Worm (Caenorhabditis elegans) whole organism, young adult: ENCODE measurements around the gene K12H6.2.
A peak's percentile ranks its signal among the peaks of the same experiment; 100 is the strongest.

Experiments used
- B0019.2 ChIP-seq: fragments of 200-800 bp; sonication (Bioruptor generic); conservative IDR thresholded peaks from 2 replicates; pipeline ENCODE4 v1.3.6; 2022; ENCODE audit warnings: missing genetic modification reagents, missing genetic modification characterization, missing compliant biosample characterization
- B0261.1 ChIP-seq: sonication (generic microtip); optimal IDR thresholded peaks from 2 replicates; lab custom pipeline; 2016; ENCODE audit warnings: mild to moderate bottlenecking, missing genetic modification characterization, moderate library complexity, missing compliant biosample characterization
- B0336.3 ChIP-seq: fragments of 200-800 bp; sonication (Bioruptor generic); IDR thresholded peaks from 2 replicates; pipeline ENCODE4 v1.3.6; 2022; ENCODE audit warnings: missing genetic modification characterization, missing compliant biosample characterization
- C17E4.6 ChIP-seq: fragments of 200-800 bp; sonication (Bioruptor generic); IDR thresholded peaks from 2 replicates; pipeline ENCODE4 v1.3.6; 2022; ENCODE audit warnings: missing genetic modification reagents, missing genetic modification characterization, missing compliant biosample characterization
- F10E7.11 ChIP-seq: sonication (generic microtip); optimal IDR thresholded peaks from 2 replicates; lab custom pipeline; 2017; ENCODE audit warnings: mild to moderate bottlenecking, missing genetic modification characterization, moderate library complexity, missing compliant biosample characterization
- F22D6.2 ChIP-seq: sonication (generic microtip); optimal IDR thresholded peaks from 2 replicates; lab custom pipeline; 2016; ENCODE audit warnings: mild to moderate bottlenecking, missing genetic modification characterization, missing compliant biosample characterization
- F33H1.4 ChIP-seq: fragments of 200-800 bp; sonication (Bioruptor generic); IDR thresholded peaks from 2 replicates; pipeline ENCODE4 v1.3.6; 2022; ENCODE audit warnings: missing genetic modification reagents, missing genetic modification characterization, missing compliant biosample characterization
- F37B4.10 ChIP-seq: fragments of 200-800 bp; sonication (Bioruptor generic); IDR thresholded peaks from 2 replicates; pipeline ENCODE4 v1.3.6; 2022; ENCODE audit warnings: missing genetic modification characterization, missing compliant biosample characterization
- F39B2.1 ChIP-seq: fragments of 200-800 bp; sonication (Bioruptor generic); IDR thresholded peaks from 2 replicates; pipeline ENCODE4 v1.3.6; 2022; ENCODE audit warnings: missing genetic modification reagents, missing genetic modification characterization, missing compliant biosample characterization
- F52B5.7 ChIP-seq: sonication (generic microtip); optimal IDR thresholded peaks from 2 replicates; lab custom pipeline; 2016; ENCODE audit warnings: mild to moderate bottlenecking, missing genetic modification characterization, missing compliant biosample characterization
- F55B11.4 ChIP-seq: sonication (generic microtip); optimal IDR thresholded peaks from 2 replicates; lab custom pipeline; 2016; ENCODE audit warnings: missing compliant biosample characterization, missing genetic modification characterization, borderline replicate concordance; ENCODE audit not compliant: insufficient read depth
- K11D2.4 ChIP-seq: fragments of 200-800 bp; sonication (Bioruptor generic); IDR thresholded peaks from 2 replicates; pipeline ENCODE4 v1.3.6; 2022; ENCODE audit warnings: missing genetic modification reagents, missing genetic modification characterization, missing compliant biosample characterization
- Y53F4B.3 ChIP-seq: fragments of 200-800 bp; sonication (Bioruptor generic); IDR thresholded peaks from 2 replicates; pipeline ENCODE4 v1.3.6; 2022; ENCODE audit warnings: missing genetic modification reagents, missing genetic modification characterization, missing compliant biosample characterization
- Y56A3A.18 ChIP-seq: fragments of 200-800 bp; sonication (Bioruptor generic); IDR thresholded peaks from 2 replicates; pipeline ENCODE4 v1.3.6; 2022; ENCODE audit warnings: missing genetic modification reagents, missing genetic modification characterization, missing compliant biosample characterization
- Y79H2A.3 ChIP-seq: fragments of 200-800 bp; sonication (Bioruptor generic); conservative IDR thresholded peaks from 2 replicates; pipeline ENCODE4 v1.3.6; 2022; ENCODE audit warnings: missing genetic modification reagents, missing genetic modification characterization, missing compliant biosample characterization
- Y95B8A.8 ChIP-seq: fragments of 200-800 bp; sonication (Bioruptor generic); IDR thresholded peaks from 2 replicates; pipeline ENCODE4 v1.3.6; 2022; ENCODE audit warnings: missing genetic modification reagents, missing genetic modification characterization, missing compliant biosample characterization
- athp-1 ChIP-seq: sonication (generic microtip); optimal IDR thresholded peaks from 2 replicates; lab custom pipeline; 2017; ENCODE audit warnings: mild to moderate bottlenecking, missing genetic modification characterization, missing compliant biosample characterization
- bed-1 ChIP-seq: fragments of 200-800 bp; sonication (Bioruptor generic); IDR thresholded peaks from 2 replicates; pipeline ENCODE4 v1.3.6; 2022; ENCODE audit warnings: missing genetic modification reagents, missing genetic modification characterization, missing compliant biosample characterization
- ceh-40 ChIP-seq: fragments of 200-800 bp; sonication (Bioruptor generic); IDR thresholded peaks from 2 replicates; pipeline ENCODE4 v1.3.6; 2022; ENCODE audit warnings: missing genetic modification characterization, missing compliant biosample characterization
- chd-7 ChIP-seq: sonication (generic microtip); optimal IDR thresholded peaks from 2 replicates; lab custom pipeline; 2016; ENCODE audit warnings: mild to moderate bottlenecking, missing genetic modification characterization, moderate library complexity, missing compliant biosample characterization
- die-1 ChIP-seq: sonication (generic microtip); optimal IDR thresholded peaks from 2 replicates; lab custom pipeline; 2016; ENCODE audit warnings: missing genotype, mild to moderate bottlenecking, missing genetic modification characterization, missing compliant biosample characterization
- dpff-1 ChIP-seq: sonication (generic microtip); optimal IDR thresholded peaks from 2 replicates; lab custom pipeline; 2017; ENCODE audit warnings: mild to moderate bottlenecking, missing genetic modification characterization, missing compliant biosample characterization
- gei-17 ChIP-seq: fragments of 200-800 bp; sonication (Bioruptor generic); optimal IDR thresholded peaks from 2 replicates; lab custom pipeline; 2018; ENCODE audit warnings: mild to moderate bottlenecking, missing genetic modification characterization, missing compliant biosample characterization
- him-1 ChIP-seq: sonication (generic microtip); optimal IDR thresholded peaks from 2 replicates; lab custom pipeline; 2016; ENCODE audit warnings: missing genotype, missing genetic modification reagents, missing genetic modification characterization, missing compliant biosample characterization
- hlh-12 ChIP-seq: sonication (generic microtip); optimal IDR thresholded peaks from 2 replicates; lab custom pipeline; 2016; ENCODE audit warnings: missing genetic modification characterization, missing compliant biosample characterization
- hlh-26 ChIP-seq: fragments of 200-800 bp; sonication (Bioruptor generic); conservative IDR thresholded peaks from 2 replicates; pipeline ENCODE4 v1.3.6; 2022; ENCODE audit warnings: missing genetic modification reagents, missing genetic modification characterization, missing compliant biosample characterization
- hmg-1.2 ChIP-seq: fragments of 200-800 bp; sonication (Bioruptor generic); IDR thresholded peaks from 2 replicates; pipeline ENCODE4 v1.3.6; 2022; ENCODE audit warnings: missing genetic modification reagents, missing genetic modification characterization, missing compliant biosample characterization
- hrde-1 ChIP-seq: sonication (generic microtip); optimal IDR thresholded peaks from 2 replicates; lab custom pipeline; 2016; ENCODE audit warnings: missing genetic modification characterization, mild to moderate bottlenecking, missing compliant biosample characterization, moderate library complexity, missing genotype, missing genetic modification reagents, borderline replicate concordance
- lin-40 ChIP-seq: sonication (generic microtip); optimal IDR thresholded peaks from 2 replicates; lab custom pipeline; 2016; ENCODE audit warnings: missing genetic modification characterization, mild to moderate bottlenecking, missing compliant biosample characterization, missing genotype, missing genetic modification reagents
- lir-1 ChIP-seq: fragments of 200-800 bp; sonication (Bioruptor generic); conservative IDR thresholded peaks from 2 replicates; pipeline ENCODE4 v1.3.6; 2022; ENCODE audit warnings: missing genetic modification reagents, missing genetic modification characterization, missing compliant biosample characterization
- lsl-1 ChIP-seq: fragments of 200-800 bp; sonication (Bioruptor generic); optimal IDR thresholded peaks from 2 replicates; lab custom pipeline; 2018; ENCODE audit warnings: mild to moderate bottlenecking, missing genetic modification characterization, moderate library complexity, missing compliant biosample characterization
- madf-3 ChIP-seq: fragments of 200-800 bp; sonication (Bioruptor generic); IDR thresholded peaks from 2 replicates; pipeline ENCODE4 v1.3.6; 2022; ENCODE audit warnings: missing genetic modification reagents, missing genetic modification characterization, missing compliant biosample characterization
- madf-8 ChIP-seq: fragments of 200-800 bp; sonication (Bioruptor generic); conservative IDR thresholded peaks from 2 replicates; pipeline ENCODE4 v1.3.6; 2022; ENCODE audit warnings: missing genetic modification reagents, missing genetic modification characterization, missing compliant biosample characterization
- mcd-1 ChIP-seq: fragments of 200-800 bp; sonication (Bioruptor generic); IDR thresholded peaks from 2 replicates; pipeline ENCODE4 v1.3.6; 2022; ENCODE audit warnings: missing genetic modification reagents, missing genetic modification characterization, missing compliant biosample characterization
- mxl-1 ChIP-seq: sonication (generic microtip); optimal IDR thresholded peaks from 2 replicates; lab custom pipeline; 2016; ENCODE audit warnings: missing genetic modification characterization, missing compliant biosample characterization
- nfya-2 ChIP-seq: fragments of 200-800 bp; sonication (Bioruptor generic); IDR thresholded peaks from 2 replicates; pipeline ENCODE4 v1.3.6; 2022; ENCODE audit warnings: missing genetic modification reagents, missing genetic modification characterization, missing compliant biosample characterization
- nhr-179 ChIP-seq: sonication (generic microtip); optimal IDR thresholded peaks from 2 replicates; lab custom pipeline; 2016; ENCODE audit warnings: mild to moderate bottlenecking, missing genetic modification characterization, missing compliant biosample characterization
- nhr-27 ChIP-seq: fragments of 200-800 bp; sonication (Bioruptor generic); optimal IDR thresholded peaks from 2 replicates; lab custom pipeline; 2018; ENCODE audit warnings: mild to moderate bottlenecking, missing genetic modification characterization, moderate library complexity, missing compliant biosample characterization
- sea-2 ChIP-seq: fragments of 200-800 bp; sonication (Bioruptor generic); IDR thresholded peaks from 2 replicates; pipeline ENCODE4 v1.3.6; 2022; ENCODE audit warnings: missing genetic modification characterization, missing compliant biosample characterization
- snpc-1.1 ChIP-seq: sonication (generic microtip); optimal IDR thresholded peaks from 2 replicates; lab custom pipeline; 2017; ENCODE audit warnings: missing genetic modification characterization, mild to moderate bottlenecking, missing compliant biosample characterization, antibody characterized with exemption, moderate library complexity, missing genotype, missing genetic modification reagents; ENCODE audit not compliant: insufficient read depth
- snpc-1.3 ChIP-seq: sonication (generic microtip); optimal IDR thresholded peaks from 2 replicates; lab custom pipeline; 2017; ENCODE audit warnings: missing genetic modification characterization, mild to moderate bottlenecking, missing compliant biosample characterization, antibody characterized with exemption, moderate library complexity, missing genotype, missing genetic modification reagents; ENCODE audit not compliant: insufficient read depth
- tbx-9 ChIP-seq: sonication (generic microtip); optimal IDR thresholded peaks from 2 replicates; lab custom pipeline; 2016; ENCODE audit warnings: borderline replicate concordance, missing genetic modification characterization, inconsistent platforms, missing compliant biosample characterization
- zfh-2 ChIP-seq: fragments of 200-800 bp; sonication (Bioruptor generic); conservative IDR thresholded peaks from 2 replicates; pipeline ENCODE4 v1.3.6; 2022; ENCODE audit warnings: missing genetic modification reagents, missing genetic modification characterization, missing compliant biosample characterization
- zim-3 ChIP-seq: sonication (generic microtip); optimal IDR thresholded peaks from 2 replicates; lab custom pipeline; 2017; ENCODE audit warnings: mild to moderate bottlenecking, missing genetic modification characterization, moderate library complexity, missing compliant biosample characterization
- ztf-18 ChIP-seq: sonication (generic microtip); optimal IDR thresholded peaks from 2 replicates; lab custom pipeline; 2016; ENCODE audit warnings: missing genotype, mild to moderate bottlenecking, missing genetic modification characterization, missing compliant biosample characterization
- ztf-26 ChIP-seq: sonication (generic microtip); optimal IDR thresholded peaks from 2 replicates; lab custom pipeline; 2017; ENCODE audit warnings: missing genetic modification characterization, missing compliant biosample characterization
- ztf-6 ChIP-seq: fragments of 200-800 bp; sonication (Bioruptor generic); IDR thresholded peaks from 2 replicates; pipeline ENCODE4 v1.3.6; 2022; ENCODE audit warnings: missing genetic modification reagents, missing genetic modification characterization, missing compliant biosample characterization

Gene K12H6.2

DNA sequence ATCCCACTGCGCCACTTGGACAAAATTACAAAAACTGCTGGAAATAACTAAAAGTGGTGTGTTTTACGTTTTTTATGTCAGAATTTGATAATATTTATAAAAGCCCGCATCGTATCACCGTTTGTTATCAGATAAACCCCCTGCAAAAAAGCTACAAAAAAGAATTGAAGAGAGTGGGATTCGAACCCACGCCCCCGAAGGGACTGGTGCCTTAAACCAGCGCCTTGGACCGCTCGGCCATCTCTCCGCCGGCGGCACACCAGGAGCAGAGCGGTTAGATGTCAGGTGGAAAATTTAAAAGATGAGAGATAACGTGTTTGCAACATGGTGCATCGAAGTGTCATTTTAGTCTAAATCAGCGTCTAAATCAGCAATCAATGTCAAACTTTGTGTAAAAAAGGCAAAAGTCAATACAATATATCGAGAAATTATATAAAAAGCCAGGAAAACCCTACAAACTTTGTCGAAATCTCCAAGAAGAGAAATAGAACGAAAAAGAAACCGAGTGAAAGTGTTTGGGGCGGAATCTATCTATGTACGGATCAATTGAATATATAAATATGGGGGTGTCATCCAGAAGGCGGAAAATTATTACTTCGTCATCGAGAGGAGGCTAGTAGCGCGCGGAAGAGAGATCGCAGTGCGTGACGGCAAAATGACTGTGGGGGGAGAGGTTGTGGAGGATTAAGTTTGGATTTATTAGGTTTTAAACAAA, 46.2 kb upstream of the K12H6.2 start (continued):
- TF ChIP-seq madf-3 (no peak), ztf-18 (tag; lab: Kevin White, UChicago) (peak; percentile 33), Y95B8A.8 (GFP tag; lab: Robert Waterston, UW) (peak; percentile 26; the same call in 1 of the 2 replicates), tbx-9 (tag; lab: Kevin White, UChicago) (no peak), athp-1 (tag; lab: Kevin White, UChicago) (peak; percentile 3), C17E4.6 (GFP tag; lab: Robert Waterston, UW) (no peak), F55B11.4 (tag; lab: Kevin White, UChicago) (no peak), B0336.3 (peak; percentile 56; the same call in 1 of the 2 replicates), snpc-1.1 (tag; lab: Kevin White, UChicago) (peak; percentile 4), lsl-1 (GFP tag; lab: Kevin White, UChicago) (peak; percentile 45), bed-1 (no peak), F37B4.10 (GFP tag; lab: Robert Waterston, UW) (no peak), chd-7 (peak; percentile 33), ztf-26 (tag; lab: Kevin White, UChicago) (no peak), dpff-1 (tag; lab: Kevin White, UChicago) (no peak), Y56A3A.18 (GFP tag; lab: Robert Waterston, UW) (0 out of 2 replicates have a peak, but pooled peaks have one; percentile 50), F10E7.11 (tag; lab: Kevin White, UChicago) (no peak), B0019.2 (GFP tag; lab: Robert Waterston, UW) (no peak), die-1 (peak; percentile 73), K11D2.4 (GFP tag; lab: Robert Waterston, UW) (no peak), hmg-1.2 (GFP tag; lab: Robert Waterston, UW) (peak; percentile 66), F39B2.1 (GFP tag; lab: Robert Waterston, UW) (no peak), lin-40 (tag; lab: Kevin White, UChicago) (no peak), F33H1.4 (GFP tag; lab: Robert Waterston, UW) (0 out of 2 replicates have a peak, but pooled peaks have one; percentile 17), F22D6.2 (tag; lab: Kevin White, UChicago) (no peak), ztf-6 (GFP tag; lab: Robert Waterston, UW) (no peak), hrde-1 (tag; lab: Kevin White, UChicago) (no peak), zfh-2 (GFP tag; lab: Robert Waterston, UW) (peak; percentile 61), him-1 (tag; lab: Kevin White, UChicago) (peak; percentile 87), nhr-179 (no peak), ceh-40 (GFP tag; lab: Robert Waterston, UW) (no peak), mxl-1 (tag; lab: Kevin White, UChicago) (no peak), madf-8 (no peak), nhr-27 (tag; lab: Kevin White, UChicago) (no peak), nfya-2 (GFP tag; lab: Robert Waterston, UW) (no peak), Y79H2A.3 (GFP tag; lab: Robert Waterston, UW) (no peak), lir-1 (no peak), snpc-1.3 (tag; lab: Kevin White, UChicago) (peak; percentile 30), zim-3 (tag; lab: Kevin White, UChicago) (no peak), hlh-26 (GFP tag; lab: Robert Waterston, UW) (no peak), B0261.1 (tag; lab: Kevin White, UChicago) (peak; percentile 83), gei-17 (no peak), hlh-12 (tag; lab: Kevin White, UChicago) (no peak), mcd-1 (GFP tag; lab: Robert Waterston, UW) (peak; percentile 57), Y53F4B.3 (no peak), F52B5.7 (tag; lab: Kevin White, UChicago) (peak; percentile 48), sea-2 (no peak)
